Worm (Caenorhabditis elegans) whole organism, L4 larva: ENCODE results near the gene Y34B4A.7.

ENCODE experiments used
- D1046.2 ChIP-seq: fragments of 200-800 bp; sonication (Bioruptor generic); IDR thresholded peaks from 2 replicates; pipeline ENCODE4 v1.3.6; 2022; ENCODE audit warnings: missing genetic modification characterization, missing compliant biosample characterization
- F10B5.3 ChIP-seq: sonication (generic microtip); optimal IDR thresholded peaks from 2 replicates; lab custom pipeline; 2016; ENCODE audit warnings: mild to moderate bottlenecking, missing genetic modification characterization, missing compliant biosample characterization
- R02D3.7 ChIP-seq: fragments of 150-350 bp; sonication (generic microtip); optimal IDR thresholded peaks from 3 replicates; lab custom pipeline; 2014; ENCODE audit warnings: missing biosample characterization, missing genetic modification characterization
- T20F7.1 ChIP-seq: fragments of 200-800 bp; sonication (Bioruptor generic); optimal IDR thresholded peaks from 2 replicates; lab custom pipeline; 2018; ENCODE audit warnings: mild to moderate bottlenecking, missing genetic modification characterization, missing compliant biosample characterization
- T26A8.4 ChIP-seq: fragments of 200-800 bp; sonication (Bioruptor generic); IDR thresholded peaks from 2 replicates; pipeline ENCODE4 v1.3.6; 2022; ENCODE audit warnings: missing genetic modification characterization, missing compliant biosample characterization
- Y48G9A.11 ChIP-seq: fragments of 200-800 bp; sonication (Bioruptor generic); IDR thresholded peaks from 2 replicates; pipeline ENCODE4 v1.3.6; 2022; ENCODE audit warnings: missing genetic modification reagents, missing genetic modification characterization, missing compliant biosample characterization
- Y75B8A.6 ChIP-seq: fragments of 200-800 bp; sonication (Bioruptor generic); IDR thresholded peaks from 2 replicates; pipeline ENCODE4 v1.3.6; 2022; ENCODE audit warnings: missing genetic modification reagents, missing genetic modification characterization, missing compliant biosample characterization
- ZK337.2 ChIP-seq: fragments of 200-800 bp; sonication (Bioruptor generic); IDR thresholded peaks from 2 replicates; pipeline ENCODE4 v1.3.6; 2022; ENCODE audit warnings: missing genetic modification reagents, missing genetic modification characterization, missing compliant biosample characterization
- aha-1 ChIP-seq: fragments of 150-350 bp; peaks from one replicate; lab custom pipeline; 2014; ENCODE audit warnings: missing biosample characterization, missing genetic modification characterization
- arid-1 ChIP-seq: fragments of 200-800 bp; sonication (Bioruptor generic); conservative IDR thresholded peaks from 2 replicates; pipeline ENCODE4 v1.3.6; 2022; ENCODE audit warnings: missing genetic modification reagents, missing genetic modification characterization, missing compliant biosample characterization
- attf-4 ChIP-seq: sonication (generic microtip); optimal IDR thresholded peaks from 3 replicates; lab custom pipeline; 2017; ENCODE audit warnings: missing biosample characterization, missing genetic modification characterization
- ceh-20 ChIP-seq: fragments of 200-800 bp; sonication (Bioruptor generic); IDR thresholded peaks from 2 replicates; pipeline ENCODE4 v1.3.6; 2022; ENCODE audit warnings: missing genetic modification reagents, missing genetic modification characterization, missing compliant biosample characterization
- ceh-62 ChIP-seq: sonication (generic microtip); optimal IDR thresholded peaks from 2 replicates; lab custom pipeline; 2017; ENCODE audit warnings: missing biosample characterization, missing genetic modification characterization
- ces-1 ChIP-seq: fragments of 150-350 bp; sonication (generic microtip); optimal IDR thresholded peaks from 4 replicates; lab custom pipeline; 2014; ENCODE audit warnings: missing biosample characterization, missing genetic modification reagents, missing genetic modification characterization
- daf-12 ChIP-seq: fragments of 150-350 bp; optimal IDR thresholded peaks from 2 replicates; lab custom pipeline; 2014; ENCODE audit warnings: missing biosample characterization, missing genetic modification reagents, missing genetic modification characterization
- daf-16 ChIP-seq, 3 experiments: sonication (generic microtip); optimal IDR thresholded peaks; 2 replicates each; lab custom pipeline; 2016 to 2017; ENCODE audit warnings: missing genetic modification characterization in 3 of 3, missing genetic modification reagents in 3 of 3, mild to moderate bottlenecking in 2 of 3, missing compliant biosample characterization in 2 of 3, missing biosample characterization in 1 of 3, moderate library complexity in 1 of 3
- dmd-6 ChIP-seq: fragments of 200-800 bp; sonication (Bioruptor generic); IDR thresholded peaks from 2 replicates; pipeline ENCODE4 v1.3.6; 2022; ENCODE audit warnings: missing genetic modification reagents, missing genetic modification characterization, missing compliant biosample characterization
- dmd-8 ChIP-seq: fragments of 200-800 bp; sonication (Bioruptor generic); IDR thresholded peaks from 2 replicates; pipeline ENCODE4 v1.3.6; 2022; ENCODE audit warnings: missing genetic modification characterization, missing compliant biosample characterization
- dmd-9 ChIP-seq: fragments of 200-800 bp; sonication (Bioruptor generic); IDR thresholded peaks from 2 replicates; pipeline ENCODE4 v1.3.6; 2022; ENCODE audit warnings: missing genetic modification reagents, missing genetic modification characterization, missing compliant biosample characterization
- dpl-1 ChIP-seq: fragments of 150-350 bp; optimal IDR thresholded peaks from 2 replicates; lab custom pipeline; 2014; ENCODE audit warnings: missing biosample characterization, missing genetic modification reagents, missing genetic modification characterization
- dve-1 ChIP-seq: sonication (generic microtip); optimal IDR thresholded peaks from 2 replicates; lab custom pipeline; 2017; ENCODE audit warnings: antibody characterized with exemption, mild to moderate bottlenecking, missing genetic modification characterization, missing compliant biosample characterization; ENCODE audit not compliant: insufficient read depth
- egl-27 ChIP-seq: sonication (generic microtip); optimal IDR thresholded peaks from 3 replicates; lab custom pipeline; 2017; ENCODE audit warnings: missing biosample characterization, missing genetic modification reagents, missing genetic modification characterization
- fkh-10 ChIP-seq: fragments of 150-350 bp; optimal IDR thresholded peaks from 2 replicates; lab custom pipeline; 2014; ENCODE audit warnings: missing biosample characterization, missing genetic modification reagents, missing genetic modification characterization
- fos-1 ChIP-seq: fragments of 150-350 bp; optimal IDR thresholded peaks from 2 replicates; lab custom pipeline; 2014; ENCODE audit warnings: missing biosample characterization, missing genetic modification characterization
- hlh-11 ChIP-seq: fragments of 200-800 bp; sonication (Bioruptor generic); optimal IDR thresholded peaks from 2 replicates; lab custom pipeline; 2018; ENCODE audit warnings: mild to moderate bottlenecking, missing genetic modification characterization, missing compliant biosample characterization
- hlh-30 ChIP-seq: sonication (generic microtip); optimal IDR thresholded peaks from 2 replicates; lab custom pipeline; 2017; ENCODE audit warnings: antibody characterized with exemption, mild to moderate bottlenecking, missing genetic modification characterization, missing compliant biosample characterization; ENCODE audit not compliant: insufficient read depth
- lim-7 ChIP-seq: fragments of 200-800 bp; sonication (Bioruptor generic); IDR thresholded peaks from 2 replicates; pipeline ENCODE4 v1.3.6; 2022; ENCODE audit warnings: missing genetic modification characterization, missing compliant biosample characterization
- lsy-2 ChIP-seq, 2 experiments: fragments of 150-350 bp in 1 of 2; sonication (generic microtip) in 1 of 2; optimal IDR thresholded peaks; 2 replicates each; lab custom pipeline; 2014 to 2017; ENCODE audit warnings: missing biosample characterization in 2 of 2, missing genetic modification characterization in 2 of 2
- madf-9 ChIP-seq: fragments of 200-800 bp; sonication (Bioruptor generic); conservative IDR thresholded peaks from 2 replicates; pipeline ENCODE4 v1.3.6; 2022; ENCODE audit warnings: missing genetic modification reagents, missing genetic modification characterization, missing compliant biosample characterization
- mdl-1 ChIP-seq, 2 experiments: fragments of 150-350 bp in 1 of 2; sonication (generic microtip) in 1 of 2; optimal IDR thresholded peaks; 2 replicates each; lab custom pipeline; 2014 to 2017; ENCODE audit warnings: missing biosample characterization in 2 of 2, missing genetic modification characterization in 2 of 2
- mep-1 ChIP-seq: fragments of 150-350 bp; sonication (generic microtip); optimal IDR thresholded peaks from 3 replicates; lab custom pipeline; 2014; ENCODE audit warnings: missing biosample characterization, missing genetic modification characterization
- mes-2 ChIP-seq: sonication (generic microtip); optimal IDR thresholded peaks from 2 replicates; lab custom pipeline; 2016; ENCODE audit warnings: missing genotype, mild to moderate bottlenecking, missing genetic modification characterization, missing compliant biosample characterization; ENCODE audit not compliant: poor library complexity, severe bottlenecking
- mxl-3 ChIP-seq: fragments of 200-800 bp; sonication (Bioruptor generic); optimal IDR thresholded peaks from 2 replicates; lab custom pipeline; 2018; ENCODE audit warnings: mild to moderate bottlenecking, missing genetic modification characterization, missing compliant biosample characterization
- nhr-10 ChIP-seq: fragments of 150-350 bp; optimal IDR thresholded peaks from 2 replicates; lab custom pipeline; 2014; ENCODE audit warnings: missing biosample characterization, missing genetic modification characterization
- nhr-102 ChIP-seq: sonication (generic microtip); optimal IDR thresholded peaks from 2 replicates; lab custom pipeline; 2016; ENCODE audit warnings: mild to moderate bottlenecking, missing genetic modification characterization, moderate library complexity, missing compliant biosample characterization
- nhr-11 ChIP-seq: fragments of 150-350 bp; optimal IDR thresholded peaks from 2 replicates; lab custom pipeline; 2014; ENCODE audit warnings: missing biosample characterization, missing genetic modification characterization
- nhr-111 ChIP-seq: fragments of 200-800 bp; sonication (Bioruptor generic); optimal IDR thresholded peaks from 2 replicates; lab custom pipeline; 2018; ENCODE audit warnings: mild to moderate bottlenecking, missing genetic modification characterization, missing compliant biosample characterization
- nhr-28 ChIP-seq: fragments of 150-350 bp; optimal IDR thresholded peaks from 2 replicates; lab custom pipeline; 2014; ENCODE audit warnings: missing biosample characterization, missing genetic modification characterization
- nhr-76 ChIP-seq: fragments of 150-350 bp; optimal IDR thresholded peaks from 2 replicates; lab custom pipeline; 2014; ENCODE audit warnings: missing biosample characterization, missing genetic modification characterization
- pqm-1 ChIP-seq: sonication (generic microtip); optimal IDR thresholded peaks from 2 replicates; lab custom pipeline; 2017; ENCODE audit warnings: missing biosample characterization, missing genetic modification characterization
- saeg-2 ChIP-seq: fragments of 200-800 bp; sonication (Bioruptor generic); IDR thresholded peaks from 2 replicates; pipeline ENCODE4 v1.3.6; 2022; ENCODE audit warnings: missing genetic modification reagents, missing genetic modification characterization, missing compliant biosample characterization
- spr-3 ChIP-seq: fragments of 200-800 bp; sonication (Bioruptor generic); optimal IDR thresholded peaks from 2 replicates; lab custom pipeline; 2018; ENCODE audit warnings: mild to moderate bottlenecking, missing genetic modification characterization, missing compliant biosample characterization
- tag-97 ChIP-seq: fragments of 200-800 bp; sonication (Bioruptor generic); IDR thresholded peaks from 2 replicates; pipeline ENCODE4 v1.3.6; 2022; ENCODE audit warnings: missing genetic modification characterization, missing compliant biosample characterization
- vab-7 ChIP-seq: fragments of 200-800 bp; sonication (Bioruptor generic); IDR thresholded peaks from 2 replicates; pipeline ENCODE4 v1.3.6; 2022; ENCODE audit warnings: missing genetic modification reagents, missing genetic modification characterization, missing compliant biosample characterization
- zip-2 ChIP-seq: fragments of 150-350 bp; optimal IDR thresholded peaks from 2 replicates; lab custom pipeline; 2014; ENCODE audit warnings: missing biosample characterization, missing genetic modification characterization
- ztf-7 ChIP-seq: fragments of 150-350 bp; optimal IDR thresholded peaks from 2 replicates; lab custom pipeline; 2014; ENCODE audit warnings: missing biosample characterization, missing genetic modification characterization

The Y34B4A.7 gene

DNA sequence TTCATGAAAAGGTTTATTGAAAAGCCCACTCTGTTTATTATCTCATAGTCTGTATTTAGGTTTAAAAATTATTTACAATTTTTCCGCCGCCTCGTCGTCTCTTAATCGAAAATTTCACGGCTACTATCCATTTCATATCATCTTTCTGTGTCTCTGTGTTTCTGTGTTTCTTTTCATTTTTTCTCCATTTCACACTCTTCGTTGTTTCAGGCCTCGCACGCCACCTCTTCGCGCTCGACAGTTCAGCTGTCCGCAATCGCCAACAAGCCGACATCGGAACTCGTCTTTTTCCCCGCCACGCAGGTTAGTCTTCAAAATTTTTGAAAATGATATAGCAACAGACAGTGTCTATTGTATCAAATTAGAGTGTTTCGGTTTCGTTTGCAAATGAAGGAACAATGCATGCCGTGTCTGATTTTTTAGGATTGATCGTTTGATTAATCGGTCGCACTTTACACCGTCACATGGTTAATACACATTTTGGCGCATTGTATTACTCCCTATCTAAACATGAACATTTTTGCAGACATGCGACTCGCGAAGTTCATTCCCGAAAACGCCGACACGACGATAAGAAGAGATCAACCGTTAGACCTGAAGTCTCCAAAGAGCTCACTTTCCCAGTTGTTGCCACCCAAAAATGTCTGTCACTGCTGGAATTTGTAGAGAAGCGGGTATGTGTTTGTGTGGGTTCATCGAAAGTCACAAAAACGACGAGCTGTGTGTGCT is 33.0 kb upstream of the Y34B4A.7 start:
- TF ChIP-seq nhr-28 (tag; lab: Kevin White, UChicago) (peak; percentile 30), hlh-11 (peak; percentile 46), aha-1 (tag; lab: Kevin White, UChicago) (peak; percentile 82), mxl-3 (peak; percentile 34), dve-1 (peak; percentile 28), dmd-6 (GFP tag; lab: Robert Waterston, UW) (peak; percentile 36), daf-16 (GFP tag; optimal IDR thresholded peaks at IDR 0.05; lab: Kevin White, UChicago) (no peak), daf-16 (tag; optimal IDR thresholded peaks at IDR 0.05; lab: Kevin White, UChicago) (peak; percentile 6), zip-2 (tag; lab: Kevin White, UChicago) (no peak), mep-1 (tag; lab: Kevin White, UChicago) (no peak)
- TF ChIP-seq, all 104 proteins: peak for 7

DNA sequence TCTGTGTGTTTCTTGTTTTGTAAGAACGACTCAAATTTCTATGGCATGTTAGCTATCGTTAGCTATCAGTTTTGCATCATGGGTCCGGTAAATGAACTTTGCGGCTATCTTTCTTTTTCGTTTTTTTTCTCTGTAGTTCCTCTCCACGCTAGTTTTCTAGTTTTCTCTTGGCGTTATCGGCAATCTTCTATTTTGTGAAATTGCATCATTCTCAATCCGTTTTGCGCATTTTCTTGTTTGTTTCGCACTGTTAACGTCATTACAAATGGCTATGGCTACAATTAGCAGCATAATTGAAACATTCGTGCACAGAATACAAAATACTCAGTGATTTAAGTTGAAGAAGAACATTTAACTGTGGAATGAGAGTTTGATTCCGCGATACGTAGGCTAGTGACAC is 31.1 kb upstream of the Y34B4A.7 start:
- peak; percentile 32 for TF ChIP-seq aha-1 (tag; lab: Kevin White, UChicago)
- peak; percentile 23 for TF ChIP-seq mes-2
- TF ChIP-seq ces-1 (GFP tag; lab: Kevin White, UChicago), result peak; percentile 23
- TF ChIP-seq hlh-30, result no peak
- TF ChIP-seq nhr-28 (tag; lab: Kevin White, UChicago), result peak; percentile 72
- TF ChIP-seq, all 104 proteins: peak for 4

DNA sequence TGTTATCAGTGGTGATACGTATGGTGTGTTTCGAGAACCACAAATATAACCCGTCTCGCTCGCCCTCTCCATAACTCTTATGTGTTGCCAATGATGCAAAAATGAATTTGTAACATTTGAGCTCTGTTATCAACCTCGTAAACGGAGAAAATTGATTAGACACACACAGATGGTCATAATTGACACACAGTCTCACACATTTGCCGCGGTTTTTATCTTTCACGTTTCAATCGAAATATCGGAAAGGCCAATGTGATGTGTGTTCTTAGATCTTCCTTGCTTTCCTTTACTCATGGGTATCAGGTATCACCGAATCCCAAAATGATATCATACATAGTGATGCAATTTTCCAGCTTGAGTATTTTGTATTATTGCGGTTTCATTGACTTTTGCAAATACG is 30.6 kb upstream of the Y34B4A.7 start:
- TF ChIP-seq T20F7.1 (GFP tag; lab: Kevin White, UChicago) (peak; percentile 42), mep-1 (tag; lab: Kevin White, UChicago) (peak; percentile 46), ztf-7 (tag; lab: Kevin White, UChicago) (peak; percentile 46), nhr-11 (tag; lab: Kevin White, UChicago) (no peak), fos-1 (no peak), nhr-10 (peak; percentile 67), fkh-10 (no peak), dpl-1 (GFP tag; lab: Kevin White, UChicago) (no peak), egl-27 (tag; lab: Kevin White, UChicago) (no peak), ceh-20 (GFP tag; lab: Robert Waterston, UW) (no peak), lsy-2 (tag; optimal IDR thresholded peaks at IDR 0.05; lab: Kevin White, UChicago) (peak in 1 of 2 experiments; percentile 45), dmd-6 (GFP tag; lab: Robert Waterston, UW) (peak; percentile 93), D1046.2 (GFP tag; lab: Robert Waterston, UW) (no peak), attf-4 (tag; lab: Kevin White, UChicago) (no peak), madf-9 (GFP tag; lab: Robert Waterston, UW) (no peak), arid-1 (no peak), Y75B8A.6 (no peak), Y48G9A.11 (GFP tag; lab: Robert Waterston, UW) (no peak), nhr-28 (tag; lab: Kevin White, UChicago) (peak; percentile 97), dmd-8 (GFP tag; lab: Robert Waterston, UW) (no peak), hlh-30 (peak; percentile 70), pqm-1 (peak; percentile 96), R02D3.7 (tag; lab: Kevin White, UChicago) (no peak), nhr-76 (tag; lab: Kevin White, UChicago) (no peak), T26A8.4 (GFP tag; lab: Robert Waterston, UW) (0 out of 2 replicates have a peak, but pooled peaks have one; percentile 14), daf-16 (GFP tag; optimal IDR thresholded peaks at IDR 0.05; lab: Kevin White, UChicago) (peak in 1 of 2 experiments; percentile 47), daf-16 (tag; optimal IDR thresholded peaks at IDR 0.05; lab: Kevin White, UChicago) (peak; percentile 97), lim-7 (GFP tag; lab: Robert Waterston, UW) (no peak), vab-7 (GFP tag; lab: Robert Waterston, UW) (no peak), nhr-102 (peak; percentile 46), dmd-9 (GFP tag; lab: Robert Waterston, UW) (no peak), ceh-62 (no peak), daf-12 (tag; lab: Kevin White, UChicago) (no peak), tag-97 (no peak), spr-3 (GFP tag; lab: Kevin White, UChicago) (no peak), mdl-1 (tag; optimal IDR thresholded peaks at IDR 0.05; lab: Kevin White, UChicago) (peak in 1 of 2 experiments; percentile 41), nhr-111 (no peak), F10B5.3 (no peak), ZK337.2 (GFP tag; lab: Robert Waterston, UW) (no peak), saeg-2 (GFP tag; lab: Robert Waterston, UW) (no peak)
